Fruit fly (Drosophila melanogaster): Measurements from ENCODE around the gene Rtnl2.

Rtnl2 gene

dm6 chr3R:7508198-7508837 lies 21.7 kb downstream of the Rtnl2 start (continued):
- TF ChIP-seq br (GFP tag; optimal IDR thresholded peaks at IDR 0.05) (no peak), rgr (GFP tag; optimal IDR thresholded peaks at IDR 0.05) (no peak), jim (GFP tag; optimal IDR thresholded peaks at IDR 0.05) (no peak), OdsH (GFP tag; optimal IDR thresholded peaks at IDR 0.05) (no peak), Abd-B (GFP tag; optimal IDR thresholded peaks at IDR 0.05) (peak; percentile 38), Vsx2 (GFP tag; optimal IDR thresholded peaks at IDR 0.05; ENCODE audit: partially characterized antibody) (peak; percentile 52)

- TF ChIP-seq fru (GFP tag; optimal IDR thresholded peaks at IDR 0.05) (peak; percentile 47), dsf (GFP tag; optimal IDR thresholded peaks at IDR 0.05; ENCODE audit: borderline replicate concordance) (no peak), OdsH (GFP tag; optimal IDR thresholded peaks at IDR 0.05) (peak; percentile 57), pan (optimal IDR thresholded peaks at IDR 0.05) (no peak), Dfd (GFP tag; optimal IDR thresholded peaks at IDR 0.05) (no peak), tai (GFP tag; optimal IDR thresholded peaks at IDR 0.05) (no peak), GATAd (GFP tag; optimal IDR thresholded peaks at IDR 0.05) (no peak), brk (GFP tag; optimal IDR thresholded peaks at IDR 0.05) (no peak), HLH106 (tag; optimal IDR thresholded peaks at IDR 0.05) (peak; percentile 50), lola (GFP tag; optimal IDR thresholded peaks at IDR 0.05) (no peak), dl (GFP tag; optimal IDR thresholded peaks at IDR 0.05; ENCODE audit: insufficient read depth in 1 of 2, partially characterized antibody in 2 of 2) (no peak), foxo (GFP tag; optimal IDR thresholded peaks at IDR 0.05) (peak in 1 of 2 experiments; percentile 60), sage (GFP tag; optimal IDR thresholded peaks at IDR 0.05) (no peak), Hnf4 (GFP tag; optimal IDR thresholded peaks at IDR 0.05) (peak; percentile 35), Rel (GFP tag; optimal IDR thresholded peaks at IDR 0.05) (no peak), Rel (tag; optimal IDR thresholded peaks at IDR 0.05) (no peak), ey (GFP tag; optimal IDR thresholded peaks at IDR 0.05) (peak; percentile 45), rgr (GFP tag; optimal IDR thresholded peaks at IDR 0.05) (peak; percentile 55), Dif (GFP tag; optimal IDR thresholded peaks at IDR 0.05; ENCODE audit: partially characterized antibody) (no peak), N (GFP tag; optimal IDR thresholded peaks at IDR 0.05) (no peak), sv (GFP tag; optimal IDR thresholded peaks at IDR 0.05) (peak; percentile 83), dmrt93B (GFP tag; optimal IDR thresholded peaks at IDR 0.05) (no peak), jim (GFP tag; optimal IDR thresholded peaks at IDR 0.05) (no peak), psq (GFP tag; optimal IDR thresholded peaks at IDR 0.05) (peak; percentile 11), Myc (optimal IDR thresholded peaks at IDR 0.05) (no peak), br (GFP tag; optimal IDR thresholded peaks at IDR 0.05) (peak; percentile 10), CrebA (GFP tag; optimal IDR thresholded peaks at IDR 0.05; ENCODE audit: borderline replicate concordance) (no peak), h (GFP tag; optimal IDR thresholded peaks at IDR 0.05) (peak; percentile 63), CG9705 (GFP tag; optimal IDR thresholded peaks at IDR 0.05) (no peak), CG32264 (GFP tag; optimal IDR thresholded peaks at IDR 0.05) (no peak), Hr83 (GFP tag; optimal IDR thresholded peaks at IDR 0.05; ENCODE audit: poor library complexity, severe bottlenecking) (no peak)
Measured at dm6 chr3R:7506314-7506988, 23.6 kb downstream of the Rtnl2 start.

- TF ChIP-seq CrebA (GFP tag; optimal IDR thresholded peaks at IDR 0.05; ENCODE audit: borderline replicate concordance) (peak; percentile 24), Sp1 (GFP tag; optimal IDR thresholded peaks at IDR 0.05) (no peak), Hnf4 (GFP tag; optimal IDR thresholded peaks at IDR 0.05) (no peak), Dfd (GFP tag; optimal IDR thresholded peaks at IDR 0.05) (no peak), brk (GFP tag; optimal IDR thresholded peaks at IDR 0.05) (no peak), Abd-B (GFP tag; optimal IDR thresholded peaks at IDR 0.05) (no peak), Jra (GFP tag; optimal IDR thresholded peaks at IDR 0.05) (no peak), dsf (GFP tag; optimal IDR thresholded peaks at IDR 0.05; ENCODE audit: borderline replicate concordance) (no peak), jim (GFP tag; optimal IDR thresholded peaks at IDR 0.05) (no peak), fru (GFP tag; optimal IDR thresholded peaks at IDR 0.05) (no peak), br (GFP tag; optimal IDR thresholded peaks at IDR 0.05) (peak; percentile 0), Mio (GFP tag; optimal IDR thresholded peaks at IDR 0.05) (no peak), h (GFP tag; optimal IDR thresholded peaks at IDR 0.05) (peak; percentile 55), sv (GFP tag; optimal IDR thresholded peaks at IDR 0.05) (no peak), rgr (GFP tag; optimal IDR thresholded peaks at IDR 0.05) (no peak), foxo (GFP tag; optimal IDR thresholded peaks at IDR 0.05) (peak in 1 of 2 experiments; percentile 4), pan (optimal IDR thresholded peaks at IDR 0.05) (no peak), tai (GFP tag; optimal IDR thresholded peaks at IDR 0.05) (no peak), Rel (GFP tag; optimal IDR thresholded peaks at IDR 0.05) (no peak), Rel (tag; optimal IDR thresholded peaks at IDR 0.05) (peak; percentile 69)
Measured at dm6 chr3R:7504989-7505761, 24.9 kb downstream of the Rtnl2 start, which contains the start of gene alpha-Est9. TSS of gene alpha-Est9 (minus strand) at chr3R:7505098.

All from whole organism, wandering third instar larva.